Worm (Caenorhabditis elegans) whole organism, L1 larva: Measurements from ENCODE around the gene R10E11.5.

Experiments used
- C16A3.4 ChIP-seq: fragments of 150-350 bp; optimal IDR thresholded peaks from 2 replicates; lab custom pipeline; 2014; ENCODE audit warnings: missing biosample characterization, missing genetic modification characterization
- F16B12.6 ChIP-seq: fragments of 150-350 bp; optimal IDR thresholded peaks from 2 replicates; lab custom pipeline; 2014; ENCODE audit warnings: missing biosample characterization, missing genetic modification characterization
- ama-1 ChIP-seq: fragments of 150-350 bp; optimal IDR thresholded peaks from 2 replicates; lab custom pipeline; 2014
- blmp-1 ChIP-seq: fragments of 150-350 bp; optimal IDR thresholded peaks from 2 replicates; lab custom pipeline; 2014; ENCODE audit warnings: missing biosample characterization, missing genetic modification characterization
- dpl-1 ChIP-seq, 3 experiments: fragments of 150-350 bp in 2 of 3; sonication (generic microtip) in 1 of 3; optimal IDR thresholded peaks; 2 replicates each; lab custom pipeline; 2014 to 2017; ENCODE audit warnings: missing biosample characterization in 3 of 3, missing genetic modification characterization in 3 of 3, missing genetic modification reagents in 3 of 3
- efl-1 ChIP-seq, 4 experiments: fragments of 150-350 bp; optimal IDR thresholded peaks in 3 of 4; peaks in 1 of 4; 1 replicate in 1 of 4; 2 replicates in 3 of 4; lab custom pipeline; 2014; ENCODE audit warnings: missing biosample characterization in 2 of 4, missing genetic modification characterization in 2 of 4, missing genetic modification reagents in 2 of 4
- efl-3 ChIP-seq: fragments of 200-800 bp; sonication (Bioruptor generic); optimal IDR thresholded peaks from 2 replicates; lab custom pipeline; 2018; ENCODE audit warnings: mild to moderate bottlenecking, missing genetic modification characterization, missing compliant biosample characterization
- egl-13 ChIP-seq: sonication (generic microtip); optimal IDR thresholded peaks from 2 replicates; lab custom pipeline; 2016; ENCODE audit warnings: missing genotype, missing genetic modification reagents, missing genetic modification characterization, missing compliant biosample characterization
- fkh-10 ChIP-seq: sonication (generic microtip); optimal IDR thresholded peaks from 2 replicates; lab custom pipeline; 2017; ENCODE audit warnings: missing biosample characterization, missing genetic modification reagents, missing genetic modification characterization
- fkh-4 ChIP-seq: sonication (generic microtip); optimal IDR thresholded peaks from 2 replicates; lab custom pipeline; 2016; ENCODE audit warnings: missing compliant biosample characterization, missing genetic modification characterization, borderline replicate concordance
- fkh-8 ChIP-seq: sonication (generic microtip); optimal IDR thresholded peaks from 2 replicates; lab custom pipeline; 2016; ENCODE audit warnings: mild to moderate bottlenecking, missing genetic modification characterization, missing compliant biosample characterization
- fos-1 ChIP-seq: fragments of 150-350 bp; optimal IDR thresholded peaks from 2 replicates; lab custom pipeline; 2014; ENCODE audit warnings: missing biosample characterization, missing genetic modification characterization
- jun-1 ChIP-seq: fragments of 150-350 bp; optimal IDR thresholded peaks from 2 replicates; lab custom pipeline; 2014; ENCODE audit warnings: missing biosample characterization, missing genetic modification reagents, missing genetic modification characterization
- lin-13 ChIP-seq: fragments of 150-350 bp; optimal IDR thresholded peaks from 2 replicates; lab custom pipeline; 2014; ENCODE audit warnings: missing biosample characterization, missing genetic modification reagents, missing genetic modification characterization
- lin-14 ChIP-seq: fragments of 200-800 bp; sonication (Bioruptor generic); optimal IDR thresholded peaks from 2 replicates; lab custom pipeline; 2018; ENCODE audit warnings: mild to moderate bottlenecking, missing genetic modification characterization, moderate library complexity, missing compliant biosample characterization
- lin-35 ChIP-seq, 2 experiments: fragments of 150-350 bp; optimal IDR thresholded peaks; 2 replicates each; lab custom pipeline; 2014; ENCODE audit warnings: missing biosample characterization in 2 of 2, missing genetic modification characterization in 2 of 2, missing genetic modification reagents in 2 of 2
- lin-39 ChIP-seq: fragments of 150-350 bp; optimal IDR thresholded peaks from 2 replicates; lab custom pipeline; 2014; ENCODE audit warnings: missing biosample characterization, missing genetic modification reagents, missing genetic modification characterization
- lsy-2 ChIP-seq, 2 experiments: fragments of 150-350 bp; optimal IDR thresholded peaks; 2 replicates each; lab custom pipeline; 2014; ENCODE audit warnings: missing biosample characterization in 2 of 2, missing genetic modification characterization in 2 of 2
- mdl-1 ChIP-seq, 2 experiments: fragments of 150-350 bp; optimal IDR thresholded peaks; 2 replicates each; lab custom pipeline; 2014 to 2017; ENCODE audit warnings: missing biosample characterization in 2 of 2, missing genetic modification characterization in 2 of 2, inconsistent platforms in 1 of 2
- mep-1 ChIP-seq: fragments of 150-350 bp; optimal IDR thresholded peaks from 2 replicates; lab custom pipeline; 2014; ENCODE audit warnings: missing biosample characterization, missing genetic modification characterization
- nhr-11 ChIP-seq: fragments of 150-350 bp; optimal IDR thresholded peaks from 2 replicates; lab custom pipeline; 2014; ENCODE audit warnings: missing biosample characterization, missing genetic modification characterization
- nhr-20 ChIP-seq: sonication (generic microtip); optimal IDR thresholded peaks from 2 replicates; lab custom pipeline; 2016; ENCODE audit warnings: mild to moderate bottlenecking, missing genetic modification characterization, missing compliant biosample characterization
- nhr-28 ChIP-seq: fragments of 150-350 bp; optimal IDR thresholded peaks from 2 replicates; lab custom pipeline; 2014; ENCODE audit warnings: missing biosample characterization, missing genetic modification characterization
- nhr-71 ChIP-seq: sonication (generic microtip); optimal IDR thresholded peaks from 2 replicates; lab custom pipeline; 2016; ENCODE audit warnings: mild to moderate bottlenecking, missing genetic modification characterization, moderate library complexity, missing compliant biosample characterization
- nhr-77 ChIP-seq: fragments of 150-350 bp; optimal IDR thresholded peaks from 2 replicates; lab custom pipeline; 2014; ENCODE audit warnings: missing biosample characterization, missing genetic modification characterization
- nhr-85 ChIP-seq: sonication (generic microtip); peaks from one replicate; lab custom pipeline; 2016; ENCODE audit warnings: missing genetic modification characterization, inconsistent platforms, missing compliant biosample characterization
- nhr-90 ChIP-seq: sonication (generic microtip); optimal IDR thresholded peaks from 2 replicates; lab custom pipeline; 2016; ENCODE audit warnings: mild to moderate bottlenecking, missing genetic modification characterization, missing compliant biosample characterization; ENCODE audit not compliant: poor library complexity
- pqm-1 ChIP-seq: sonication (generic microtip); optimal IDR thresholded peaks from 3 replicates; lab custom pipeline; 2017; ENCODE audit warnings: missing biosample characterization, missing genetic modification characterization
- skn-1 ChIP-seq: fragments of 150-350 bp; optimal IDR thresholded peaks from 2 replicates; lab custom pipeline; 2014; ENCODE audit warnings: missing biosample characterization, missing genetic modification characterization
- snpc-4 ChIP-seq: fragments of 150-350 bp; optimal IDR thresholded peaks from 2 replicates; lab custom pipeline; 2014; ENCODE audit warnings: missing biosample characterization, missing genetic modification characterization
- snu-23 ChIP-seq: sonication (generic microtip); optimal IDR thresholded peaks from 2 replicates; lab custom pipeline; 2016; ENCODE audit warnings: missing genetic modification characterization, missing compliant biosample characterization
- swsn-7 ChIP-seq: sonication (generic microtip); optimal IDR thresholded peaks from 2 replicates; lab custom pipeline; 2016; ENCODE audit warnings: missing genetic modification characterization, missing compliant biosample characterization
- unc-130 ChIP-seq: fragments of 150-350 bp; optimal IDR thresholded peaks from 2 replicates; lab custom pipeline; 2017; ENCODE audit warnings: missing biosample characterization, missing genetic modification characterization, inconsistent platforms
- zag-1 ChIP-seq: fragments of 150-350 bp; optimal IDR thresholded peaks from 2 replicates; lab custom pipeline; 2014; ENCODE audit warnings: missing biosample characterization, missing genetic modification characterization
- ztf-11 ChIP-seq, 2 experiments: sonication (generic microtip); optimal IDR thresholded peaks; 2 replicates each; lab custom pipeline; 2016 to 2017; ENCODE audit warnings: missing genetic modification characterization in 2 of 2, missing biosample characterization in 1 of 2, missing compliant biosample characterization in 1 of 2

Gene R10E11.5

DNA sequence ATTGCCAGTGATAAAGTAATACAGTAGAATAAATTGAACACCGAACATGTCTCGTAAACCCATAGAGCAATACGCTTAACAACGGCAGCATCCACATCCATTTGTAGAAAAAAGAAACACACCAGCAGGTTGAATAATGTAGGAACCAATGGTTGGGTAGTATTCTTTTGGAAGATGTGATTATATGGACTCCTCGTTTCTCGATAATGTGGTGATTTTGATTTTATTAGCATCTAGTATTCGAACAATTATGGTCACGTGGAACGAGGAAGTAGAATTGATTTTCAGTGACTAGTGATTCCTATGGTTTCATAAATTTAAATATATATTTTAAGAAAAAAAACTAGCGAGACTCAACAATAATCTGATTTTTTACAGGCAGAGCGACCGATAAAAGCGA is 7.0 kb upstream of the R10E11.5 start, which contains the start of gene srxa-10:
Gene srxa-10 (minus strand): TSS at position 101 of the 400 bp plus-strand sequence.
- TF ChIP-seq pqm-1 (tag; lab: Kevin White, UChicago) (no peak), ama-1 (no peak), nhr-77 (tag; lab: Kevin White, UChicago) (no peak), nhr-28 (tag; lab: Kevin White, UChicago) (no peak), jun-1 (no peak), fos-1 (tag; lab: Kevin White, UChicago) (no peak), nhr-90 (tag; lab: Kevin White, UChicago) (no peak)

DNA sequence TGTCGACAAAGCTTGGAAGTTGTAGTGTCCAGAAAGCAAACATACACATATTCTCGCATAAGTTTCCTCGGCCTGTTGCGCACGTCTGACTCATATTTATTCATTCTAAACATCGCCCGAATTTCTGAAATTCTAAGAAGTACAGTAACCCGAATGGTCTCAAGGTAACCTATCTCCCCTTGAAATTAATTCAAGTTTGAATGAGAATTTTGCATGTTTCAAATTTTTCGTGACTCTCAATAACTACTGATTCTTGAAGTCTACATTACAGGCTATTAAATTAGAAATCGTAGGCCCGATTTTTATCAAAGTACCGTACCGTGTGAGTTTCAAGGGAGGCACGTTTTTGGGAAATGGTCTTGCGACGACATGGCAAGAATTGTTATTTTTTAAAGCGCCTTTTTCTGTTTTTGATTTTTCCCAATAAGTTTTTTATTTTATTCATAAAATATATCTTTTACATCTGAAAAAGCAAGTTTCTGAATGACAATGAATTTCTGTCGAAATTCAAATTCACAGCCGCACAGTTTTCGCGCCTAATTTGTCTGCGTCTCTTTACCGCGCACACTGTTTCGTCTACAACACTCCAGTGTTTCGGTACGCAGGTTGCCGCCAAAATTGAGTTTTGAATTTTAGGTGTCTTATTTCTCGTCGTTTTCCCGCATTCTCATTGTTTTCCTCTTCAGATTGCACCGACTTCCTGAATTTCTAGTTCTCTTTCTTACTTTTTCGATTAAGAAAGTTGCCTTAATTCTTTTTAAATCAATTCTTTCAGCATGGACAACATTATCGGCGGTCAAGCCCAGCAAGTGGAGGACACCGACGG is 4.3 kb upstream of the R10E11.5 start, which contains the start of the genes R10E11.9 and mcm-6:
Gene R10E11.9 (minus strand): TSS at position 51 of the 826 bp plus-strand sequence.
Gene mcm-6 (plus strand): TSS at position 776 of the 826 bp plus-strand sequence.
- TF ChIP-seq nhr-85 (peak; percentile 52), efl-3 (GFP tag; lab: Kevin White, UChicago) (no peak), lin-39 (tag; lab: Kevin White, UChicago) (no peak), fkh-8 (tag; lab: Kevin White, UChicago) (no peak), lin-35 (GFP tag; optimal IDR thresholded peaks at IDR 0.05; lab: Kevin White, UChicago) (peak; percentile 56 to 88), dpl-1 (GFP tag; optimal IDR thresholded peaks at IDR 0.05; lab: Kevin White, UChicago) (peak; percentile 87 to 89 (median 88)), blmp-1 (tag; lab: Kevin White, UChicago) (peak; percentile 47), lin-14 (GFP tag; lab: Kevin White, UChicago) (peak; percentile 47), jun-1 (no peak), snu-23 (GFP tag; lab: Kevin White, UChicago) (peak; percentile 35), zag-1 (tag; lab: Kevin White, UChicago) (no peak), efl-1 (optimal IDR thresholded peaks at IDR 0.05; lab: Kevin White, UChicago) (peak; percentile 78 to 83), efl-1 (GFP tag; optimal IDR thresholded peaks at IDR 0.05 in 1 of 2; lab: Kevin White, UChicago) (peak; percentile 83 to 97), lsy-2 (tag; optimal IDR thresholded peaks at IDR 0.05; lab: Kevin White, UChicago) (peak in 1 of 2 experiments; percentile 71), fkh-10 (GFP tag; lab: Kevin White, UChicago) (no peak), skn-1 (tag; lab: Kevin White, UChicago) (peak; percentile 58), mep-1 (peak; percentile 63), nhr-28 (tag; lab: Kevin White, UChicago) (no peak), nhr-71 (peak; percentile 33), nhr-11 (tag; lab: Kevin White, UChicago) (no peak), nhr-90 (tag; lab: Kevin White, UChicago) (peak; percentile 22), F16B12.6 (tag; lab: Kevin White, UChicago) (peak; percentile 27), nhr-20 (tag; lab: Kevin White, UChicago) (peak; percentile 42), egl-13 (tag; lab: Kevin White, UChicago) (no peak), mdl-1 (tag; optimal IDR thresholded peaks at IDR 0.05; lab: Kevin White, UChicago) (peak in 1 of 2 experiments; percentile 3), C16A3.4 (tag; lab: Kevin White, UChicago) (peak; percentile 40), lin-13 (GFP tag; lab: Kevin White, UChicago) (peak; percentile 26), ztf-11 (tag; optimal IDR thresholded peaks at IDR 0.05; lab: Kevin White, UChicago) (no peak)

DNA sequence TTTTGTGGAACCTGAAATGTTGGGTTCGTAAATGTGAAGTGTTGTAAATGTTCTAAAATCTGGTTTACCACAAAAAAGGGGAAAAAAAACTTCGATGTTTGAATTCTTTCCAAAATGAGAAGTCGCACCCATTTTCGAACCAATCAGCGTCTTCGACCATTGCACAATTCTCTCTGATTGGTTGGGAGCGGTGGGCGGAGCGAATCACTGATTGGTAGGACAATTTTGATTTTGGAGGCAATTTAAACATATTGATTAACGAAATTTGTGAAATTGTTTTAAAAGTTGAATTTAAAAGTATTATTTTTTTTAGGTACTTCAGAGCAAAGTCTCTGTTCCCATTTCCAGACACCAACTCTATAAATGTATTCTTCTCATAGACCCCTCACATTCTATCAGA is 374 bp downstream of the R10E11.5 start:
- TF ChIP-seq snpc-4 (tag; lab: Kevin White, UChicago), result no peak
- TF ChIP-seq swsn-7 (tag; lab: Kevin White, UChicago), result no peak
- no peak for TF ChIP-seq efl-1 (optimal IDR thresholded peaks at IDR 0.05; lab: Kevin White, UChicago)
- TF ChIP-seq efl-1 (GFP tag; optimal IDR thresholded peaks at IDR 0.05 in 1 of 2; lab: Kevin White, UChicago), result peak in 1 of 2 experiments; percentile 51
- TF ChIP-seq fos-1 (tag; lab: Kevin White, UChicago), result no peak
- TF ChIP-seq fkh-4, result no peak
- no peak for TF ChIP-seq unc-130 (tag; lab: Kevin White, UChicago)
- TF ChIP-seq, all 84 proteins: peak for 1
